Fruit fly (Drosophila melanogaster) whole organism, prepupa: ENCODE data around the gene Obp93a.

Experiments
- CG10631 ChIP-seq: fragments of 200-800 bp; sonication (Bioruptor generic); optimal IDR thresholded peaks from 2 replicates; lab custom pipeline; 2016; ENCODE audit warnings: missing biosample characterization, missing genetic modification characterization
- CG10669 ChIP-seq: fragments of 200-800 bp; sonication (Bioruptor generic); optimal IDR thresholded peaks from 3 replicates; lab custom pipeline; 2018; ENCODE audit warnings: missing biosample characterization, mild to moderate bottlenecking, missing genetic modification characterization, moderate library complexity
- CG11294 ChIP-seq: fragments of 200-800 bp; sonication (Bioruptor generic); IDR thresholded peaks from 2 replicates; pipeline ENCODE4 v1.3.6; 2022; ENCODE audit warnings: missing biosample characterization, missing genetic modification characterization
- CG11762 ChIP-seq: fragments of 200-800 bp; sonication (Bioruptor generic); optimal IDR thresholded peaks from 3 replicates; lab custom pipeline; 2016; ENCODE audit warnings: missing biosample characterization, missing genetic modification characterization; ENCODE audit not compliant: insufficient read depth
- CG3032 ChIP-seq: fragments of 200-800 bp; optimal IDR thresholded peaks from 2 replicates; lab custom pipeline; 2019; ENCODE audit warnings: missing biosample characterization, mild to moderate bottlenecking, missing genetic modification characterization, moderate library complexity
- CG31627 ChIP-seq: fragments of 200-800 bp; sonication (Bioruptor generic); optimal IDR thresholded peaks from 3 replicates; lab custom pipeline; 2016; ENCODE audit warnings: missing biosample characterization, missing genetic modification characterization
- CG32006 ChIP-seq: fragments of 200-800 bp; sonication (Bioruptor generic); optimal IDR thresholded peaks from 3 replicates; lab custom pipeline; 2017; ENCODE audit warnings: missing biosample characterization, mild to moderate bottlenecking, missing genetic modification characterization
- CG34406 ChIP-seq: fragments of 200-800 bp; sonication (Bioruptor generic); optimal IDR thresholded peaks from 3 replicates; lab custom pipeline; 2016; ENCODE audit warnings: missing biosample characterization, missing genetic modification characterization
- CG6163 ChIP-seq: fragments of 200-800 bp; sonication (Bioruptor generic); IDR thresholded peaks from 3 replicates; pipeline ENCODE4 v1.3.6; 2022; ENCODE audit warnings: missing biosample characterization, missing genetic modification characterization
- CG6792 ChIP-seq: fragments of 200-800 bp; sonication (Bioruptor generic); optimal IDR thresholded peaks from 3 replicates; lab custom pipeline; 2016; ENCODE audit warnings: missing biosample characterization, missing genetic modification characterization
- CG6854 ChIP-seq: fragments of 200-800 bp; sonication (Bioruptor generic); optimal IDR thresholded peaks from 2 replicates; lab custom pipeline; 2017; ENCODE audit warnings: missing biosample characterization, mild to moderate bottlenecking, missing genetic modification characterization
- CG8632 ChIP-seq: fragments of 200-800 bp; sonication (Bioruptor generic); optimal IDR thresholded peaks from 3 replicates; lab custom pipeline; 2016; ENCODE audit warnings: missing biosample characterization, missing genetic modification characterization
- Eip78C ChIP-seq: fragments of 200-800 bp; sonication (Bioruptor generic); peaks from one replicate; lab custom pipeline; 2016; ENCODE audit warnings: missing biosample characterization, missing genetic modification characterization
- Ets96B ChIP-seq: fragments of 200-800 bp; optimal IDR thresholded peaks from 2 replicates; lab custom pipeline; 2019; ENCODE audit warnings: missing biosample characterization, mild to moderate bottlenecking, missing genetic modification characterization, moderate library complexity
- Gug ChIP-seq: fragments of 200-800 bp; sonication (Bioruptor generic); IDR thresholded peaks from 2 replicates; pipeline ENCODE4 v1.3.6; 2022; ENCODE audit warnings: missing biosample characterization, missing genetic modification characterization
- Hr38 ChIP-seq: sonication (Bioruptor generic); optimal IDR thresholded peaks from 2 replicates; lab custom pipeline; 2016; ENCODE audit warnings: missing biosample characterization, missing genetic modification characterization
- Hr39 ChIP-seq: fragments of 200-800 bp; sonication (Bioruptor generic); optimal IDR thresholded peaks from 2 replicates; lab custom pipeline; 2016; ENCODE audit warnings: missing biosample characterization, missing genetic modification characterization
- Hr4 ChIP-seq: fragments of 200-800 bp; sonication (Bioruptor generic); optimal IDR thresholded peaks from 3 replicates; lab custom pipeline; 2016; ENCODE audit warnings: missing biosample characterization, missing genetic modification characterization
- Smox ChIP-seq: fragments of 200-800 bp; sonication (Bioruptor generic); optimal IDR thresholded peaks from 3 replicates; lab custom pipeline; 2016; ENCODE audit warnings: missing biosample characterization, missing genetic modification characterization
- Sox102F ChIP-seq: fragments of 200-800 bp; sonication (Bioruptor generic); optimal IDR thresholded peaks from 2 replicates; lab custom pipeline; 2016; ENCODE audit warnings: missing biosample characterization, mild to moderate bottlenecking, missing genetic modification characterization
- Sox14 ChIP-seq: fragments of 200-800 bp; sonication (Bioruptor generic); optimal IDR thresholded peaks from 3 replicates; lab custom pipeline; 2016; ENCODE audit warnings: missing biosample characterization, missing genetic modification characterization
- Sox15 ChIP-seq: fragments of 200-800 bp; sonication (Bioruptor generic); optimal IDR thresholded peaks from 3 replicates; lab custom pipeline; 2016; ENCODE audit warnings: missing biosample characterization, missing genetic modification characterization
- achi ChIP-seq: fragments of 200-800 bp; sonication (Bioruptor generic); optimal IDR thresholded peaks from 3 replicates; lab custom pipeline; 2016; ENCODE audit warnings: missing biosample characterization, missing genetic modification characterization
- cyc ChIP-seq: fragments of 200-800 bp; sonication (Bioruptor generic); optimal IDR thresholded peaks from 3 replicates; lab custom pipeline; 2016; ENCODE audit warnings: missing biosample characterization, missing genetic modification characterization
- dac ChIP-seq: fragments of 200-800 bp; sonication (Bioruptor generic); optimal IDR thresholded peaks from 2 replicates; lab custom pipeline; 2017; ENCODE audit warnings: missing biosample characterization, mild to moderate bottlenecking, missing genetic modification characterization
- dsx ChIP-seq: fragments of 200-800 bp; optimal IDR thresholded peaks from 3 replicates; lab custom pipeline; 2019; ENCODE audit warnings: missing biosample characterization, mild to moderate bottlenecking, missing genetic modification characterization, moderate library complexity; ENCODE audit not compliant: poor library complexity, severe bottlenecking
- eg ChIP-seq: fragments of 200-800 bp; sonication (Bioruptor generic); IDR thresholded peaks from 3 replicates; pipeline ENCODE4 v1.3.6; 2022; ENCODE audit warnings: missing biosample characterization, missing genetic modification characterization
- esn ChIP-seq: fragments of 200-800 bp; sonication (Bioruptor generic); optimal IDR thresholded peaks from 2 replicates; lab custom pipeline; 2016; ENCODE audit warnings: missing biosample characterization, mild to moderate bottlenecking, missing genetic modification characterization, moderate library complexity
- fd59A ChIP-seq: fragments of 200-800 bp; sonication (Bioruptor generic); optimal IDR thresholded peaks from 2 replicates; lab custom pipeline; 2017; ENCODE audit warnings: missing biosample characterization, mild to moderate bottlenecking, missing genetic modification characterization, missing genetic modification reagents
- fkh ChIP-seq: fragments of 200-800 bp; sonication (Bioruptor generic); optimal IDR thresholded peaks from 3 replicates; lab custom pipeline; 2017; ENCODE audit warnings: missing biosample characterization, mild to moderate bottlenecking, missing genetic modification characterization, moderate library complexity
- lz ChIP-seq: fragments of 200-800 bp; sonication (Bioruptor generic); optimal IDR thresholded peaks from 3 replicates; lab custom pipeline; 2016; ENCODE audit warnings: missing biosample characterization, missing genetic modification characterization
- ss ChIP-seq, 2 experiments: fragments of 200-800 bp; sonication (Bioruptor generic); optimal IDR thresholded peaks; 2 replicates in 1 of 2; 3 replicates in 1 of 2; lab custom pipeline; 2017 to 2018; ENCODE audit warnings: mild to moderate bottlenecking in 2 of 2, missing biosample characterization in 2 of 2, missing genetic modification characterization in 2 of 2, moderate library complexity in 1 of 2
- svp ChIP-seq: fragments of 200-800 bp; sonication (Bioruptor generic); peaks from one replicate; lab custom pipeline; 2016; ENCODE audit warnings: missing biosample characterization, missing genetic modification characterization
- topi ChIP-seq: fragments of 200-800 bp; sonication (Bioruptor generic); optimal IDR thresholded peaks from 3 replicates; lab custom pipeline; 2016; ENCODE audit warnings: missing biosample characterization, missing genetic modification characterization
- vri ChIP-seq: fragments of 200-800 bp; sonication (Bioruptor generic); optimal IDR thresholded peaks from 3 replicates; lab custom pipeline; 2016; ENCODE audit warnings: missing biosample characterization, mild to moderate bottlenecking, missing genetic modification characterization

Gene Obp93a

DNA sequence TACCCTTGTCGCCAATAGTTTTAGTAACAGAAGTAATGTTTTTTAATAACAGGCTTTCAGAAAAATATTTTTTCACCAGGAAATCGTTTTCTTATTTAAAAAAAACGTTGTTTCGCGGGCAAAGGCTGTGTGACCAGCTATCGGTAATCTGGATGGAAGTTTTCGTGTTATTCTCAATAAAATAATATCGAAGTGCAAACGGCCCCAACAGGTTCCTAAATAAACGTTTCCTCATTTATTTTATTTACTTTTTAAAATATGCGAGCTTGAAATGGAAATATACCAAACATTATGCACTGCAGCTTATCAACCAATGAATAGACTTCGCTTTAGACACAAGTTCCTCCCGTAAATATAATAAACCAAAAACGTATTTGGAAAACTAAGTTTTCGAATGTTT, 533 bp upstream of the Obp93a start, which contains the start of gene Ice2:
Gene Ice2, plus strand, starts transcription at position 167 of the 400 bp plus-strand sequence.
- TF ChIP-seq esn (GFP tag; lab: Kevin White, UChicago) (peak; percentile 20), dsx (GFP tag; lab: Kevin White, UChicago) (no peak)

DNA sequence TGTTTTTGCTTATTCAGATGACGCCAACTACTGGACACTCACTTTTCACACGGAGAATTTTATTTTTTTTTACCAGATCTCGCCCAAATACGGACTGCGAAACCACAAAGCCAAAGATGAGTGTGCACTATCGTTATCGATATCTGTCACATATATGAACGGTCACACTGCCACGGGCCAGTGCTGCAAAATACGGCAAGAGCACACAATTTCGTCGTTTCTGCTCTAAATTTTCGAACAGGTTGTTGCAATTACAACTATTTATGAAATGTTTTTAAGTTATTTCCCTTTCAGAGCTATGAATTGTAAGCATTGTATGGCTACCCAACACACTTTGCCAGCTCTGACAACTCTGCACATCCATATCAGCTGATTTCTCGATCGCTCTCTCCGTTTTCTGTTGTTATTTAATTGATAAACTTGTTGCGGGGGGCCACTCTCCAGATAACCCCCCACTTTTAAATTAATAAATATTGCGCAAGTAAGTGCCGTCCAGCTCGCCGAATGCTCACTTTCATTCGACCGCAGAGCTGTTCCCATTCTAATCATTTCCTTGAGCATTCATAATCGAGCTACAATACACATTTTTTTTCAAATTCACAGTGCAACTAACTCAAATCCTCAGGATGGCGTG, 2.0 kb downstream of the Obp93a start, which contains the start of the genes slmb and CG5793:
Gene slmb, minus strand, starts transcription at position 134 of the 634 bp plus-strand sequence.
Gene CG5793, plus strand, starts transcription at position 222 of the 634 bp plus-strand sequence.
- TF ChIP-seq Hr4 (GFP tag; lab: Kevin White, UChicago) (no peak), cyc (GFP tag; lab: Kevin White, UChicago) (peak; percentile 49), CG8632 (no peak), CG6792 (GFP tag; lab: Kevin White, UChicago) (peak; percentile 40), achi (GFP tag; lab: Kevin White, UChicago) (peak; percentile 78), lz (GFP tag; lab: Kevin White, UChicago) (peak; percentile 53), CG11762 (GFP tag; lab: Kevin White, UChicago) (no peak), Sox15 (GFP tag; lab: Kevin White, UChicago) (peak; percentile 29), Hr39 (GFP tag; lab: Kevin White, UChicago) (peak; percentile 55), Ets96B (tag; lab: Kevin White, UChicago) (no peak), Gug (GFP tag; lab: Robert Waterston, UW) (0 out of 2 replicates have a peak, but pooled peaks have one; percentile 11), CG34406 (GFP tag; lab: Kevin White, UChicago) (peak; percentile 22), CG6163 (GFP tag; lab: Robert Waterston, UW) (no peak; the same call in 2 of the 3 replicates), topi (GFP tag; lab: Kevin White, UChicago) (peak; percentile 36), vri (peak; percentile 100), CG10669 (GFP tag; lab: Kevin White, UChicago) (no peak), Sox102F (no peak), eg (GFP tag; lab: Robert Waterston, UW) (peak; percentile 29; the same call in 1 of the 3 replicates), CG31627 (GFP tag; lab: Kevin White, UChicago) (peak; percentile 70), esn (GFP tag; lab: Kevin White, UChicago) (peak; percentile 58), fkh (GFP tag; lab: Kevin White, UChicago) (no peak), CG10631 (GFP tag; lab: Kevin White, UChicago) (peak; percentile 44), dac (GFP tag; lab: Kevin White, UChicago) (no peak), CG11294 (GFP tag; lab: Robert Waterston, UW) (no peak), Eip78C (GFP tag; lab: Kevin White, UChicago) (peak; percentile 83), CG3032 (peak; percentile 38)
- TF ChIP-seq, all 60 proteins: peak for 16

DNA sequence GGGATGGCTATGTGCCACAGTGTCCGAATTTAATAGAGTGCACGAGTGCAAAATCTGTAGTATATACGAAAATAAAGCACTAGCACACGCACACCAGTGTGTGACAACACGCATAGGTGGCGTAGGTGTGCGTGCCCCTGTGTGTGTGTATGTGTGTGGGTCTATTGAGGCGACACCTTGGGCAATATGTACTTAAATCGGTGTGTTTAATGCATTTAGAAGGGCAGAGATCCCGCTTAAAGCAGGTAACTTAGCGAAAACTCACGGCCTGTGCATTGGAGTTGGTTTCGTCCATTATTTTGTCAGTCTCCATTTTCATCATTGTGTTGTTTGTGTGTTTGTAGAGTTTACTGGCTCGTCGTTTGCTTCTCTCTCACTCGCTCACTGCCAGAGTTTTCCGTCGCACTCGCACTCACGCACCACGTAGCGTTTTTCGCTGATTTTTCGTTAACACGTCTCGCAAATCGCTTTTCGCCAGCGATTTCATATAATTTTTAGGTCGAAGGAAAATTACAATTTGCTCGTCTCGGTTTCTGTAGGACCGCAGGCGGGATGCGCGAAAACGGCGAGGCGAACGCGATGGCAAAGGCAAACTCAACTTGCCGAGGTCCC, 2.7 kb downstream of the Obp93a start:
- TF ChIP-seq fkh (GFP tag; lab: Kevin White, UChicago) (peak; percentile 34), Hr38 (no peak), Eip78C (GFP tag; lab: Kevin White, UChicago) (peak; percentile 62), CG6854 (GFP tag; lab: Kevin White, UChicago) (peak; percentile 36)

DNA sequence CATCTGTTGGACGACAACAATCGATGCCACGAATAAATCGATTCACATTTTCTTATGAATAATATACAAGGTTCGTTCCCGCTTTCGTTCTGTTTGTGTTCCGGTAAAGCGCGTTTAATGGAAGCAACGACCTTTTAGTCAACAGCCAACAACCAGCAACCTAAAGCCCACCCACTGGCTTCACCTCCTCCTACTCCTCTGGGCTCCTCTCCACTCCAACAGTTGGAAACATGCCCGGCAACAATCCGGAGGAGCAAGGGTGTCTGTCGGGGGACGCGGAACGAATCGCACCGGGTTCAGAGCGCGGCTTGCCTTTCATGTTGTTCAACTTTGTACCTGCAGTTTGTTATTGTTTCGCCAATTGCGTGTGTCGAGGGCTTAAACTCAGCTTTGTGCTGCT, 5.3 kb downstream of the Obp93a start:
- peak in 1 of 2 experiments; percentile 15 for TF ChIP-seq ss (GFP tag; optimal IDR thresholded peaks at IDR 0.05; lab: Kevin White, UChicago)
- 0 out of 3 replicates have a peak, but pooled peaks have one; percentile 2 for TF ChIP-seq CG6163 (GFP tag; lab: Robert Waterston, UW)
- no peak for TF ChIP-seq esn (GFP tag; lab: Kevin White, UChicago)
- no peak for TF ChIP-seq CG32006
- TF ChIP-seq lz (GFP tag; lab: Kevin White, UChicago), result no peak
- TF ChIP-seq Sox14 (GFP tag; lab: Kevin White, UChicago), result no peak
- TF ChIP-seq dsx (GFP tag; lab: Kevin White, UChicago), result no peak
- no peak for TF ChIP-seq CG6854 (GFP tag; lab: Kevin White, UChicago)
- no peak for TF ChIP-seq vri
- TF ChIP-seq Smox, result no peak
- TF ChIP-seq CG11762 (GFP tag; lab: Kevin White, UChicago), result no peak
- TF ChIP-seq fd59A, result no peak
- TF ChIP-seq svp, result peak; percentile 83
